Fruit fly (Drosophila melanogaster) whole organism, adult: Measurements from ENCODE around the gene CG15480.

Experiments used
- CG12768 ChIP-seq: fragments of 200-800 bp; sonication (Bioruptor generic); optimal IDR thresholded peaks from 2 replicates; lab custom pipeline; 2017; ENCODE audit warnings: missing biosample characterization, missing genetic modification characterization, mild to moderate bottlenecking, moderate library complexity, missing genetic modification reagents
- CG1620 ChIP-seq: fragments of 200-800 bp; sonication (Bioruptor generic); optimal IDR thresholded peaks from 2 replicates; lab custom pipeline; 2016; ENCODE audit warnings: missing biosample characterization, missing genetic modification characterization
- CG5204 ChIP-seq: fragments of 200-800 bp; sonication (Bioruptor generic); optimal IDR thresholded peaks from 2 replicates; lab custom pipeline; 2016; ENCODE audit warnings: missing biosample characterization, missing genetic modification characterization
- CG7045 ChIP-seq: fragments of 200-800 bp; sonication (Bioruptor generic); optimal IDR thresholded peaks from 2 replicates; lab custom pipeline; 2017; ENCODE audit warnings: missing biosample characterization, mild to moderate bottlenecking, missing genetic modification characterization
- CG7101 ChIP-seq: fragments of 200-800 bp; sonication (Bioruptor generic); optimal IDR thresholded peaks from 2 replicates; lab custom pipeline; 2018; ENCODE audit warnings: missing biosample characterization, mild to moderate bottlenecking, missing genetic modification characterization, moderate library complexity
- Clk ChIP-seq: fragments of 200-800 bp; sonication (Bioruptor generic); optimal IDR thresholded peaks from 2 replicates; lab custom pipeline; 2017; ENCODE audit warnings: missing biosample characterization, missing genetic modification characterization
- Crg-1 ChIP-seq: fragments of 200-800 bp; sonication (Bioruptor generic); optimal IDR thresholded peaks from 2 replicates; lab custom pipeline; 2016; ENCODE audit warnings: missing biosample characterization, missing genetic modification characterization
- Hr96 ChIP-seq: fragments of 200-800 bp; sonication (Bioruptor generic); optimal IDR thresholded peaks from 2 replicates; lab custom pipeline; 2016; ENCODE audit warnings: missing biosample characterization, missing genetic modification characterization
- Mnt ChIP-seq: fragments of 200-800 bp; sonication (Bioruptor generic); optimal IDR thresholded peaks from 2 replicates; lab custom pipeline; 2016; ENCODE audit warnings: missing biosample characterization, mild to moderate bottlenecking, missing genetic modification characterization
- bab1 ChIP-seq: fragments of 200-800 bp; sonication (Bioruptor generic); optimal IDR thresholded peaks from 3 replicates; lab custom pipeline; 2019; ENCODE audit warnings: missing biosample characterization, mild to moderate bottlenecking, missing genetic modification characterization, moderate library complexity
- kay ChIP-seq: fragments of 200-800 bp; sonication (Bioruptor generic); peaks from one replicate; lab custom pipeline; 2016; ENCODE audit warnings: missing biosample characterization, missing genetic modification characterization, borderline replicate concordance
- pad ChIP-seq: fragments of 200-800 bp; sonication (Bioruptor generic); optimal IDR thresholded peaks from 3 replicates; lab custom pipeline; 2017; ENCODE audit warnings: missing biosample characterization, missing genetic modification characterization, mild to moderate bottlenecking, moderate library complexity, missing genetic modification reagents
- toe ChIP-seq: fragments of 200-800 bp; sonication (Bioruptor generic); optimal IDR thresholded peaks from 2 replicates; lab custom pipeline; 2016; ENCODE audit warnings: missing biosample characterization, missing genetic modification characterization

- TF ChIP-seq CG1620 (no peak), bab1 (GFP tag; lab: Kevin White, UChicago) (peak; percentile 41), Crg-1 (GFP tag; lab: Kevin White, UChicago) (no peak), Mnt (no peak), Hr96 (GFP tag; lab: Kevin White, UChicago) (no peak), toe (GFP tag; lab: Kevin White, UChicago) (no peak), CG5204 (no peak), kay (GFP tag; lab: Kevin White, UChicago) (no peak), CG12768 (GFP tag; lab: Kevin White, UChicago) (no peak), Clk (GFP tag; lab: Kevin White, UChicago) (peak; percentile 0), pad (GFP tag; lab: Kevin White, UChicago) (no peak), CG7045 (GFP tag; lab: Kevin White, UChicago) (peak; percentile 35), CG7101 (tag; lab: Kevin White, UChicago) (no peak)
Measured at dm6 chr2L:13202960-13203436, 22.1 kb downstream of the CG15480 start, which contains the start of gene CG16972.
